Worm (Caenorhabditis elegans): ENCODE data around the gene R03C1.1.

ce11 chrII:14916848-14917247, 6.6 kb upstream of the R03C1.1 start:
- TF ChIP-seq fkh-10 (GFP tag; optimal IDR thresholded peaks at IDR 0.05) = no peak
- no peak for TF ChIP-seq lin-1 (GFP tag; IDR thresholded peaks at IDR 0.05)
- no peak for TF ChIP-seq lir-3 (tag; optimal IDR thresholded peaks at IDR 0.05)
- no peak for TF ChIP-seq lsy-2 (tag; optimal IDR thresholded peaks at IDR 0.05)
- no peak for TF ChIP-seq mdl-1 (tag; optimal IDR thresholded peaks at IDR 0.05)
- TF ChIP-seq pqm-1 (tag; optimal IDR thresholded peaks at IDR 0.05) = no peak
- TF ChIP-seq tag-97 (GFP tag; IDR thresholded peaks at IDR 0.05) = no peak
- no peak for TF ChIP-seq fos-1 (tag; optimal IDR thresholded peaks at IDR 0.05)
- no peak for TF ChIP-seq nhr-28 (tag; optimal IDR thresholded peaks at IDR 0.05)
- no peak for TF ChIP-seq aha-1 (tag)
- TF ChIP-seq unc-62 (GFP tag; optimal IDR thresholded peaks at IDR 0.05 in 1 of 2) = no peak
- no peak for TF ChIP-seq unc-62 (tag; optimal IDR thresholded peaks at IDR 0.05)
